Fruit fly (Drosophila melanogaster): ENCODE measurements around the gene CG4619.

Gene CG4619

dm6 chr2L:9915011-9915850 is 23.4 kb upstream of the CG4619 start, which contains the start of gene yip2:
Gene yip2, plus strand, starts transcription at chr2L:9915253.
- TF ChIP-seq ato (GFP tag; IDR thresholded peaks at IDR 0.05; ENCODE audit: partially characterized antibody) (no peak), unc-4 (GFP tag; IDR thresholded peaks at IDR 0.05; ENCODE audit: partially characterized antibody) (no peak), Hand (GFP tag; optimal IDR thresholded peaks at IDR 0.05) (peak; percentile 54), NFAT (GFP tag; IDR thresholded peaks at IDR 0.05) (peak; percentile 60; the same call in 1 of the 2 replicates), tna (GFP tag; IDR thresholded peaks at IDR 0.05; ENCODE audit: partially characterized antibody) (no peak), CG14667 (GFP tag; IDR thresholded peaks at IDR 0.05) (no peak), maf-S (GFP tag; optimal IDR thresholded peaks at IDR 0.05) (peak; percentile 42), Fer3 (tag; optimal IDR thresholded peaks at IDR 0.05) (peak; percentile 58), ase (GFP tag; IDR thresholded peaks at IDR 0.05) (peak; percentile 49; the same call in 1 of the 3 replicates), fd102C (GFP tag; optimal IDR thresholded peaks at IDR 0.05) (no peak), C15 (GFP tag; IDR thresholded peaks at IDR 0.05) (no peak), CG4730 (GFP tag; IDR thresholded peaks at IDR 0.05) (0 out of 2 replicates have a peak, but pooled peaks have one; percentile 36), CG42726 (GFP tag; IDR thresholded peaks at IDR 0.05; ENCODE audit: partially characterized antibody) (no peak), CG9876 (GFP tag; optimal IDR thresholded peaks at IDR 0.05) (no peak), Drgx (GFP tag; IDR thresholded peaks at IDR 0.05) (peak; percentile 95), CG11085 (GFP tag; IDR thresholded peaks at IDR 0.05) (no peak), sima (GFP tag; optimal IDR thresholded peaks at IDR 0.05) (no peak), CG17829 (tag; optimal IDR thresholded peaks at IDR 0.05) (peak; percentile 23), row (GFP tag; IDR thresholded peaks at IDR 0.05) (peak; percentile 84), CG8478 (optimal IDR thresholded peaks at IDR 0.05) (no peak), CG7987 (GFP tag; optimal IDR thresholded peaks at IDR 0.05) (peak; percentile 37), CG10209 (GFP tag; optimal IDR thresholded peaks at IDR 0.05) (peak; percentile 51), MESR4 (GFP tag; optimal IDR thresholded peaks at IDR 0.05) (peak; percentile 27), CG4328 (GFP tag; optimal IDR thresholded peaks at IDR 0.05) (peak; percentile 54), cwo (GFP tag; optimal IDR thresholded peaks at IDR 0.05) (peak; percentile 35), lola (GFP tag; optimal IDR thresholded peaks at IDR 0.05) (no peak), CG1529 (GFP tag; optimal IDR thresholded peaks at IDR 0.05) (peak; percentile 14), sr (GFP tag; IDR thresholded peaks at IDR 0.05) (no peak), lov (optimal IDR thresholded peaks at IDR 0.05) (no peak), lov (GFP tag; IDR thresholded peaks at IDR 0.05) (no peak), CG9215 (GFP tag; IDR thresholded peaks at IDR 0.05) (no peak), CG14050 (GFP tag; IDR thresholded peaks at IDR 0.05) (peak; percentile 47; the same call in 1 of the 3 replicates), gem (tag; optimal IDR thresholded peaks at IDR 0.05) (peak; percentile 76), HLH54F (GFP tag; optimal IDR thresholded peaks at IDR 0.05) (peak; percentile 34), dimm (GFP tag; IDR thresholded peaks at IDR 0.05) (no peak; the same call in 1 of the 2 replicates), bowl (GFP tag; IDR thresholded peaks at IDR 0.05) (no peak; the same call in 1 of the 2 replicates), CG43689 (GFP tag; IDR thresholded peaks at IDR 0.05) (no peak), CG17802 (tag; optimal IDR thresholded peaks at IDR 0.05) (no peak), crp (GFP tag; optimal IDR thresholded peaks at IDR 0.05) (peak in 1 of 2 experiments; percentile 84), CG18619 (GFP tag; optimal IDR thresholded peaks at IDR 0.05) (peak; percentile 41), gcm2 (GFP tag; optimal IDR thresholded peaks at IDR 0.05) (no peak), CG12236 (GFP tag; optimal IDR thresholded peaks at IDR 0.05) (peak; percentile 17), CG33557 (GFP tag; optimal IDR thresholded peaks at IDR 0.05) (no peak), CG6683 (GFP tag; optimal IDR thresholded peaks at IDR 0.05) (peak; percentile 36), D19B (GFP tag; optimal IDR thresholded peaks at IDR 0.05) (peak; percentile 40), tgo (GFP tag; IDR thresholded peaks at IDR 0.05) (peak; percentile 75), Sox102F (GFP tag; optimal IDR thresholded peaks at IDR 0.05) (peak; percentile 74), ftz-f1 (GFP tag; optimal IDR thresholded peaks at IDR 0.05) (no peak), CG32772 (GFP tag; IDR thresholded peaks at IDR 0.05) (no peak)
